Fruit fly (Drosophila melanogaster) whole organism, embryonic: ENCODE results near the gene CG5346.

Experiments
- Ets65A ChIP-seq: fragments of 200-800 bp; sonication (Bioruptor generic); peaks from one replicate; lab custom pipeline; 2016; ENCODE audit warnings: missing biosample characterization, missing genetic modification characterization
- Hmx ChIP-seq: fragments of 200-800 bp; sonication (Bioruptor generic); optimal IDR thresholded peaks from 2 replicates; lab custom pipeline; 2016; ENCODE audit warnings: missing biosample characterization, missing genetic modification characterization
- Hr3 ChIP-seq: fragments of 200-800 bp; sonication (Bioruptor generic); optimal IDR thresholded peaks from 3 replicates; lab custom pipeline; 2016; ENCODE audit warnings: missing biosample characterization, missing genetic modification characterization

CG5346 gene

dm6 chr3R:22487037-22487492, 41.4 kb downstream of the CG5346 start, which contains the start of gene Pfdn5 (continued):
- TF ChIP-seq Hmx (GFP tag; lab: Kevin White, UChicago), result no peak

dm6 chr3R:22483537-22483936, 44.9 kb downstream of the CG5346 start:
- TF ChIP-seq Ets65A (GFP tag; lab: Kevin White, UChicago), result peak; percentile 92
- no peak for TF ChIP-seq Hr3
